Worm (Caenorhabditis elegans) whole organism, L3 larva: ENCODE results near the gene Y16E11A.4.
"Not testable (repeated sequence)": the region's sequence is repeated elsewhere in the genome, so short reads cannot be mapped to it uniquely, and the experiment has no call there.

Source experiments
- ceh-9 ChIP-seq: sonication (generic microtip); optimal IDR thresholded peaks from 2 replicates; lab custom pipeline; 2018; ENCODE audit warnings: missing biosample characterization, missing genetic modification characterization
- elt-3 ChIP-seq, 3 experiments: fragments of 150-350 bp in 1 of 3; sonication (generic microtip) in 2 of 3; optimal IDR thresholded peaks; 2 replicates in 2 of 3; 4 replicates in 1 of 3; lab custom pipeline; 2014 to 2017; ENCODE audit warnings: missing biosample characterization in 3 of 3, missing genetic modification characterization in 3 of 3
- fkh-2 ChIP-seq: fragments of 150-350 bp; optimal IDR thresholded peaks from 2 replicates; lab custom pipeline; 2014; ENCODE audit warnings: missing biosample characterization, missing genetic modification reagents, missing genetic modification characterization
- lin-39 ChIP-seq: fragments of 150-350 bp; optimal IDR thresholded peaks from 2 replicates; lab custom pipeline; 2018; ENCODE audit warnings: missing biosample characterization, missing genetic modification reagents, missing genetic modification characterization
- mdl-1 ChIP-seq: fragments of 150-350 bp; optimal IDR thresholded peaks from 2 replicates; lab custom pipeline; 2014; ENCODE audit warnings: missing biosample characterization, missing genetic modification characterization
- nhr-43 ChIP-seq: sonication (generic microtip); optimal IDR thresholded peaks from 2 replicates; lab custom pipeline; 2016; ENCODE audit warnings: mild to moderate bottlenecking, missing genetic modification characterization, missing compliant biosample characterization; ENCODE audit not compliant: poor library complexity, severe bottlenecking
- ztf-11 ChIP-seq: fragments of 150-350 bp; optimal IDR thresholded peaks from 2 replicates; lab custom pipeline; 2014; ENCODE audit warnings: missing biosample characterization, missing genetic modification characterization

DNA sequence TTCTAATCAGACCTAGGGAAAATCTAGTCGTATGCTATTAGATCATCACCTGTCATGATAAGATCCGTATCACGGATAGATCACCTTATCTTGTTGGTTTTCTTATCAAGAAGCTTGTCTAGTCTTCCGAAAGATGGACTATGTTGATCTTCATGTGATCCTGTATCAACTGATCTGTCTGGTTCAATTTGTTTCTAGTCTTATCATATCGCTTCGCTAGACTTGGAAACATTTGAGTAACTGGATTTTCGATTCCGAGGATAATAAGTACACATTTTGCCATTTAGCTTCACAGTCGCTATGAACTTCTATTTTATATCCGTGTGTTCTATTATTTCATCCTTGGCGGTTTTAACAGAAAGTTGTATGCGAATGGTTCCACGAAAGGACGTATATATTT is 38.7 kb upstream of the Y16E11A.4 start, which contains the start of gene ZK250.2:
- not testable (repeated sequence) for TF ChIP-seq nhr-43; ztf-11 (tag; lab: Kevin White, UChicago); ceh-9 (tag; lab: Kevin White, UChicago); mdl-1 (tag; lab: Kevin White, UChicago); elt-3 (tag; optimal IDR thresholded peaks at IDR 0.05; lab: Kevin White, UChicago); lin-39 (tag; lab: Kevin White, UChicago); fkh-2
